Fruit fly (Drosophila melanogaster): Measurements from ENCODE around the gene CG33645.

CG33645 gene

dm6 chr2L:13532524-13532923 lies at the start of gene CG33645:
Gene CG33645 (plus strand): TSS chr2L:13532824.
- no peak for TF ChIP-seq CG17801 (GFP tag; optimal IDR thresholded peaks at IDR 0.05; ENCODE audit: partially characterized antibody)

DNA sequence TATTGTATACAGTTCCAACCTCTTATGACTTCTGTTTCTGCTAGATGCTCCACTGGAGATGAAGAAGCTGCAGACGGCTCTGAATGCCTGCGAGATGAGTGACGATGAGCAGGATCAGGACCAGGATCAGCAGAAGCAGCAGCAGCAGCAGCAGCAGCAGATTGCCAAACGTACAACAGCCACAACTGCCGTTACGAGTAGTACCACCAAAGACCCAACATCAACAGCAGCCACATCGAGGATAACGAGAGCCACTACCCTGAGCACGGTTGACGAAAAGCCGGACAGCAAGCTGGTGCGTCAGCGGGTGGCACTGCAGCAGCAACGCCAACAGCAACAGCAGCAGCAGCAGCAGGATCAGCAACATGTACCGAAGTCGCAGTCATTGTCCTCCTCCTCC lies 34.7 kb upstream of the CG33645 start:
- TF ChIP-seq CG17801 (GFP tag; optimal IDR thresholded peaks at IDR 0.05; ENCODE audit: partially characterized antibody): no peak

dm6 chr2L:13500416-13500815 lies 32.2 kb upstream of the CG33645 start:
- TF ChIP-seq CG17801 (GFP tag; optimal IDR thresholded peaks at IDR 0.05; ENCODE audit: partially characterized antibody): no peak

- TF ChIP-seq CG17801 (GFP tag; optimal IDR thresholded peaks at IDR 0.05; ENCODE audit: partially characterized antibody): no peak
Measured at dm6 chr2L:13509533-13510240, 22.9 kb upstream of the CG33645 start.

DNA sequence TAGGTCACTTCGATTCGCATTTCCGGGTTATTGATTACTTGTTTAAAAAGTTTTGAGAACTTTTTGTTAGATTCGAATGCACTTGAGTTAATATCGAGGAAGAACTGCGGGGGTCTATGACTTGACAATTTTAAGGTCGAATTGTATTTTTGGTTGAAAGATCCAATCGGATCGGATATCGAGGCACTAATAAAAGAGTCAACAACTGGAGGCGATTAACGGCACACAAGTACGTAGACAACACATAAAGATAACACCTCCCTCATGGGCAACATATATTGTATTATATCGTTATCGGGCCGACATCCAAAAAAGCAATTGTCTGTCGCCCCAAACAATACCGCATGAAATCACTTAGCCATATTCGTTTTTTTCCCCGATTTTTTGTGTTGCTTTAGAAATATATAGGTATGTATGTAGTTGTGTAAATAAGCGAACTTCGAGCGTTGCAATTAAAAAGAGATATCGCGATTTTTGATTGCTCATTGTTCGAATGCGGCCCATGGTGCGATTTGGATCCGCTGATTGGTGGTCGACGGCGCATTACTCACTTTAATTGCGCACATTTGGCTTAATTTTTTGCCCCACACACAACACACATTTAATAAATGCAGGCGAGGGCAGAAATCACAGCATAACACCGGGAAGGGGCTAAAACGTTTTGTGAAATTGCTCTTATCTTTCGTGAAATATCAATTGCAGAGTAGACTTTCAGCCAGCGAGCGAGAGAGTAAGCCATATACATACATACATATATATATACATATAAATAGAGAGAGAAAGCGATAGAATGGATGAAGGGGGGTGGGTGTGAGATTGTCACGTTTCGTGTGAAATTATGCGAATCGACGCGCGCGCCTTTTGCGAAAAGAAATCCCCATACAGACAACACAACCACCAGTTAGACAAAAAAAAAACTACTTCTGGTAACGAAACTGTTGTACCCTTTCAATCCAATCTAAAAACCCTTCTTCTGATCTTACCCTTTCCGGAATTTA lies 21.5 kb upstream of the CG33645 start:
- no peak for TF ChIP-seq CG17801 (GFP tag; optimal IDR thresholded peaks at IDR 0.05; ENCODE audit: partially characterized antibody)

DNA sequence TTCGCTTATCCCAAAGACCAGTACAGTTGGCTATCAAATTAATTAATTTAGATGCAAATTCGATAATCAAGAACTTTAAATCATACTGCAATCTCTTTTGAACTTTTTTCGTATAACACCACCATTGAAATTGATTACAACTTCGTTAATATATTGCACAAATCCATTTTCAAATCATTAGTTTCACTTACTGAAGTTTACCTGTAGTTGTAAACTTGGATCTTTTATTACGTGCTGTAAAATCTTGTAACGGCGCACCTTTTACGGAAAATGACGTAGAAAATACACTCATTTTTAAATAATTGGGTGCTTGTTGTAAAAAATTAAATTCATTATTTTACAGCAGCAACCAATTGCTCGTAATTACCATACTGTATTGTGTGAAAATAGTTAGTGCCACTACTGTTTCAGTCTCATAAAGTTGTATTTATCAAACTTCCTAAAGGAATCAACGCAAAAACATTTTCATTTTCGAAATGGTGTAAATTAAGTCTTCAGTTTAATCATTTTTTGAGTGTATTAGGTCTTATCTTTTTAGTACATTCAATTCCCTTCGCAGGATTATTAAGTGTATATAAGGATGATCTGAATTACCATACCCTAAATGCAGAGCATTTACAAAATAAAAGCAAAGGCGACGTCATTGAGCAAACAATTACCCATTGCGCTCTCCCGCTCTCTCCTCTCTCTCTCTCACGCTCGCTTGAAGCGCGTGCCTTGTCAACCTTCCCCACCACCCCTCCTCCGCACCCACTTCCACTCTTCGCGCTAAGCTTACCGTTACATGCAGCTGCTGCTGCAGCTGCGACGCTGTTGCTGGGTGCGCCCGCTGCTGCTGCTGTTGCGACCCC lies 20.2 kb upstream of the CG33645 start:
- TF ChIP-seq CG17801 (GFP tag; optimal IDR thresholded peaks at IDR 0.05; ENCODE audit: partially characterized antibody): peak; percentile 49

DNA sequence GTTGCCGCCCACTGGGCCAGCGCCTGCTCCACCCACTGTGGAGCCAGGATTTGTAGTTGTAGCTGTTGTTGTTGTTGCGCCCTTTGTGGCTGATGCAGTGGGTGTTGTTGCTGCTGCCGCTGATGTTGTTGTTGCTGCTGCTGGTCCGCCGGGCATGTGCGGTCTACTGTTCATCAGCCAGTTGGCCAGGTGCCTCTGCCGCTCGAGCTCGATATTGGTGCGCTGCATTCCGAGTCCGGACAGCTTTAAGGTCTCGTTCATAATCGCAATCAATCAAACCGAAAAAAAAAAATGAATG lies 19.6 kb upstream of the CG33645 start:
- no peak for TF ChIP-seq CG17801 (GFP tag; optimal IDR thresholded peaks at IDR 0.05; ENCODE audit: partially characterized antibody)

DNA sequence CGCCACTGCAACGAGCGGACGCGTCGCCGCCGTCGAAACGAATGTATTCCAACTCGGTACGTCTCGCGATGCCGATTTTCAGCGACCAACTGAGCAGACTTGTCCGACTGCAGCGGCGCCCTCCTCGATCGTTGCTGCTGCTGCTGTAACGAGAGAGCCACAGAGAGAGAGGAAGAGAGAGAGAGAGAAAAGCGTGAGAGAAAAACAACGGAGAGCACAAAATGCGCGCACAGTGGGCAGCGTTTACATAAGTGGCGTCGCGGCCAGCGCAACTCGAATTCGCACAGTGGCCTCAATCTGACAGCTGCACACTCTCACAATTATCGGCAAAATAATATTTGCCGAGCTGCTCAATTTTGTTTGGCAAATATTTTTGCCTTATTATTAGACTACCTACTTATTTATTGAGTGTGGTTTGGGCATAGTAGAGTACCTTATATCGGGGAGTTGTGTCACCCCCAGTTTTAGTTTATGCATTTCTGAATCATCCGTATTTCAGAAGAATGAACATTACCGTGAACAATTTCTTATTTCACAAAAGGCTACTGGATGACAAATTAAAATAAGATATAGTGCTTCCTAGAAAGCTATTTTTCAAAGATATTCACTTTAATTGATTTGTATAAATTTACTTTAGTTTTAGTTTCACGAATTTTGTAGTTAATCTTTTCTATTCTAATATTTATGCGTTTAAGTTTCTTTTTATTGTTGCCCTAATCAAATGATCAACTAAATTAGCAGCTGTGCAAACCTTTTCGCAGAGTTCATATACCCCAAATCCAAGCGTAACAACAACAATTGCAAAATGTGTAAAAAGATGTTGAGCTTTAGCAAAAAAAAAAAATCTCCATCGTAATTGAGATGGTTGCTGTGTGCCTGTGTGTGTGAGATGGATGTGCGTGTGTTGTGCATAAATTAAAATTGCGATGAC lies 19.0 kb upstream of the CG33645 start:
- TF ChIP-seq CG17801 (GFP tag; optimal IDR thresholded peaks at IDR 0.05; ENCODE audit: partially characterized antibody): peak; percentile 33

DNA sequence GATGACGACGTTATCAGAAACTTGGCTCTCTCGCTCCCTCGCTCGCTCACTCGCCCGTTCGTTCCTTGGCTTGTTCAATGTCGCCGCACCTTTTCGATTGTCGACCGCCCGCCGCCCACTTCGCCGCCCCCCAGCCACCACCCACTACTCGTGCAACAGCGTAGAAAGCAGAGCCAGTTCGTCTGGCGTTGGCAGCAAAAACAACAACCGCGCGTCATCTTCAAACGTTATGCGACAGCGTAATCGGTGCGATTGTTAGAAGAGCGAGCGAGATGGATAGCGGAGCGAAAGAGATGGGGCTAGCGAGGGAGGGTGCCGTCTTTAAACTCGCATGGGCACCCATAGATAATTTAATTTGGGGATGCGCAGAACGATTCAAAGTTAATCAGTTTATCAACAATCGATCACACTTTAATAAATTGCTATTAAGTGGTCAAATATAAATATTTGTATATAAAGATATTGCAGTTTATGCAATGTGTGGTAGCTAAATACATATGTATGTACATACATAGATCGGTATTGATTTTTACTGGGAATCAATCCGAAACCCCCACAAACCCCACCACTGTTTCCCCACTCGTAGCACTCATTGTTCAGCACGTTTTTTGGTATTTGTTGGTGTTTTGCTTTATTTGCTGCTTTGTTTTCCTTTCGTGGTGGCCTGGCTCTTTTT lies 18.2 kb upstream of the CG33645 start:
- TF ChIP-seq CG17801 (GFP tag; optimal IDR thresholded peaks at IDR 0.05; ENCODE audit: partially characterized antibody): peak; percentile 74

DNA sequence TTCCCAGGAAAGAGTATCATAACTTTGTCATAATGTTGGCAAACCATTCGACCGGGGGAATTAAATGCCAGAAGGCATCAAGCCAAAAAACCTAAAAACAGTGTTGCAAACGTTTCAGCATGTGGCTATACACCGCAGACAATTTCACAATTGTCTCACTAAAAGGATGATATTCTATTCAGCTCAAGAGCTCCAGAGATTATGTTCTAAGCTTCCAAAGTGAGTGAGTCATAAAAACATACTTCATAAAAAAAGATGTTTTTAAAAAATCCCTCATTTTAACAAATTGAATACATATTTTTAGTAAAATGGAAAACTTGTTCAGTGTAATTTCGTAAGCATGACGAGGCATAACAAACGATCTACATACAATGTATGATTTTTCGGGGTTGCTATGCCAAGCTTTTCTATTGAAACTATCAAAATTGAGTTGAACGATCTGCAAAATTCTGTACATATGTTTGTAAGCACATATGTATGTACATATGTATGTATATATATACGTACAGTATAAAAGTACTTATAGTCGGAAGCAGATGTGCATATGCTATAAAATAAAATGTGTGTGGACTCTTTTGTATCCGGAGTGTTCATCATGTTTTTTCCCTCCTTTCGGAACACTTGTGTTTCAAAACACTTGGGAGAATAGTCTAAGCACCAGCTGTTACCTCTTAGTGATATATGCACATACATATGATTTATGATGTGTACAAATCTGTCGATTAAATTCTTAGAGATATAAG lies 17.5 kb upstream of the CG33645 start:
- no peak for TF ChIP-seq CG17801 (GFP tag; optimal IDR thresholded peaks at IDR 0.05; ENCODE audit: partially characterized antibody)

DNA sequence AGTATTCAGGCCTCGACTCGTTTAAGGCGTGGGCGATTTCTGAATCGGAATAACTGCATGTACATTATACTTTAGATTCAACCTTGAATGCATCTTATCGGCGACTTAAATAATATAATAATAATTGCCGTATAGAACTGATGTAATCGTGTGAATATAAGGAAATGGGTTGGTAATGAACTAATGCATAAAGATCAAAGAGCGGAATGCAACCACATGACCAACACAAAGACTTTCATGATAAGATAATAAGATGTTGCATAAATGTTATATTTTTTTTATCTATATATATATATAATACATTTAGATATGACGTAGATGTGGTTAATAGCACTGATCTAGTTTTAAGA lies 17.0 kb upstream of the CG33645 start:
- TF ChIP-seq CG17801 (GFP tag; optimal IDR thresholded peaks at IDR 0.05; ENCODE audit: partially characterized antibody): no peak

- no peak for TF ChIP-seq CG17801 (GFP tag; optimal IDR thresholded peaks at IDR 0.05; ENCODE audit: partially characterized antibody)
Measured at dm6 chr2L:13521807-13522206, 10.8 kb upstream of the CG33645 start.

DNA sequence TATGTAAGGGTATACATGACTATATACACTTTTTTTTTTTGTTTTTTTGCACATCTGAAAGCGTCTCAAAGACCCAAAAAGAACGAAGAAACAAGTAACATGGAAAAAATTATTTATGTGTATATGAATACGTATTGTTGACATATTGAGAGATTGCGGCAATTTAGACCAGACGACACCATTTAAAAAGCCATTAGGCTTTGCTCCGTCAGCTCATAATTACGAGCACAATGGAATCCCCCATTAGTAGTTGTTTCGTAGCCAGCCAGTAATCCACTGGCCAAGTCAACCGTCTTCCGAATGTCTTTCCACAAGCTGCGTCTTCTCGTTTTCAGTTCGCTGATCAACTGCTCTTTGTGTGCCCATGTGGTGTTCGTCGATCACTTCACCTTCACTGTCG lies 5.1 kb upstream of the CG33645 start, which contains the start of gene CG33640:
TSS of gene CG33640 (plus strand) at position 301 of the 400 bp plus-strand sequence.
- no peak for TF ChIP-seq CG17801 (GFP tag; optimal IDR thresholded peaks at IDR 0.05; ENCODE audit: partially characterized antibody)

Measured in ovary, adult (tissue).